Worm (Caenorhabditis elegans) whole organism, mixed stage, embryonic: ENCODE data around the gene R09E10.1.

Source experiments
- bed-3 ChIP-seq: fragments of 200-800 bp; sonication (Bioruptor generic); optimal IDR thresholded peaks from 3 replicates; lab custom pipeline; 2018; ENCODE audit warnings: mild to moderate bottlenecking, missing genetic modification characterization, moderate library complexity, missing compliant biosample characterization
- blmp-1 ChIP-seq: fragments of 150-350 bp; optimal IDR thresholded peaks from 2 replicates; lab custom pipeline; 2014; ENCODE audit warnings: missing biosample characterization, missing genetic modification characterization
- ceh-39 ChIP-seq: fragments of 150-350 bp; optimal IDR thresholded peaks from 2 replicates; lab custom pipeline; 2014; ENCODE audit warnings: missing biosample characterization, missing genetic modification characterization
- ceh-43 ChIP-seq: fragments of 200-800 bp; sonication (Bioruptor generic); optimal IDR thresholded peaks from 2 replicates; lab custom pipeline; 2018; ENCODE audit warnings: mild to moderate bottlenecking, missing genetic modification characterization, moderate library complexity, missing compliant biosample characterization
- ceh-83 ChIP-seq: fragments of 200-800 bp; sonication (Bioruptor generic); optimal IDR thresholded peaks from 2 replicates; lab custom pipeline; 2018; ENCODE audit warnings: mild to moderate bottlenecking, missing genetic modification characterization, missing compliant biosample characterization
- ces-1 ChIP-seq: fragments of 150-350 bp; optimal IDR thresholded peaks from 2 replicates; lab custom pipeline; 2014; ENCODE audit warnings: missing biosample characterization, missing genetic modification reagents, missing genetic modification characterization
- cnd-1 ChIP-seq: fragments of 200-800 bp; sonication (Bioruptor generic); optimal IDR thresholded peaks from 2 replicates; lab custom pipeline; 2018; ENCODE audit warnings: mild to moderate bottlenecking, missing genetic modification characterization, missing compliant biosample characterization
- drap-1 ChIP-seq: fragments of 200-800 bp; sonication (Bioruptor generic); optimal IDR thresholded peaks from 3 replicates; lab custom pipeline; 2018; ENCODE audit warnings: mild to moderate bottlenecking, missing genetic modification characterization, missing compliant biosample characterization
- elt-1 ChIP-seq: sonication (generic microtip); optimal IDR thresholded peaks from 2 replicates; lab custom pipeline; 2017; ENCODE audit warnings: missing genetic modification characterization, mild to moderate bottlenecking, missing compliant biosample characterization, antibody characterized with exemption, moderate library complexity, borderline replicate concordance; ENCODE audit not compliant: insufficient read depth
- flh-1 ChIP-seq: fragments of 200-800 bp; sonication (Bioruptor generic); optimal IDR thresholded peaks from 2 replicates; lab custom pipeline; 2018; ENCODE audit warnings: mild to moderate bottlenecking, missing genetic modification characterization, moderate library complexity, missing compliant biosample characterization
- ham-2 ChIP-seq: fragments of 200-800 bp; sonication (Bioruptor generic); optimal IDR thresholded peaks from 2 replicates; lab custom pipeline; 2018; ENCODE audit warnings: mild to moderate bottlenecking, missing genetic modification characterization, missing compliant biosample characterization
- hlh-1 ChIP-seq: fragments of 150-350 bp; optimal IDR thresholded peaks from 2 replicates; lab custom pipeline; 2014; ENCODE audit warnings: missing biosample characterization, missing genetic modification reagents, missing genetic modification characterization
- lin-13 ChIP-seq: fragments of 150-350 bp; optimal IDR thresholded peaks from 2 replicates; lab custom pipeline; 2014; ENCODE audit warnings: missing biosample characterization, missing genetic modification characterization
- lin-32 ChIP-seq: fragments of 200-800 bp; sonication (Bioruptor generic); optimal IDR thresholded peaks from 2 replicates; lab custom pipeline; 2018; ENCODE audit warnings: mild to moderate bottlenecking, missing genetic modification characterization, missing compliant biosample characterization
- mab-5 ChIP-seq: fragments of 150-350 bp; optimal IDR thresholded peaks from 2 replicates; lab custom pipeline; 2014; ENCODE audit warnings: missing biosample characterization, missing genetic modification characterization
- mep-1 ChIP-seq: fragments of 150-350 bp; optimal IDR thresholded peaks from 2 replicates; lab custom pipeline; 2017; ENCODE audit warnings: missing biosample characterization, missing genetic modification reagents, missing genetic modification characterization, inconsistent platforms
- mls-2 ChIP-seq: sonication (generic microtip); optimal IDR thresholded peaks from 2 replicates; lab custom pipeline; 2016; ENCODE audit warnings: mild to moderate bottlenecking, missing genetic modification characterization, moderate library complexity, missing compliant biosample characterization
- nhr-2 ChIP-seq: fragments of 150-350 bp; optimal IDR thresholded peaks from 2 replicates; lab custom pipeline; 2014; ENCODE audit warnings: missing biosample characterization, missing genetic modification characterization
- nhr-28 ChIP-seq: fragments of 150-350 bp; optimal IDR thresholded peaks from 2 replicates; lab custom pipeline; 2014; ENCODE audit warnings: missing biosample characterization, missing genetic modification characterization
- nhr-76 ChIP-seq: sonication (generic microtip); optimal IDR thresholded peaks from 2 replicates; lab custom pipeline; 2017; ENCODE audit warnings: missing biosample characterization, missing genetic modification characterization
- pha-4 ChIP-seq: fragments of 150-350 bp; optimal IDR thresholded peaks from 2 replicates; lab custom pipeline; 2018; ENCODE audit warnings: missing biosample characterization, missing genetic modification reagents, missing genetic modification characterization
- sem-2 ChIP-seq: fragments of 200-800 bp; sonication (Bioruptor generic); optimal IDR thresholded peaks from 2 replicates; lab custom pipeline; 2018; ENCODE audit warnings: mild to moderate bottlenecking, missing genetic modification characterization, missing compliant biosample characterization
- snpc-4 ChIP-seq: fragments of 150-350 bp; optimal IDR thresholded peaks from 2 replicates; lab custom pipeline; 2014; ENCODE audit warnings: missing biosample characterization, missing genetic modification characterization
- sptf-1 ChIP-seq: sonication (generic microtip); optimal IDR thresholded peaks from 2 replicates; lab custom pipeline; 2017; ENCODE audit warnings: mild to moderate bottlenecking, missing genetic modification characterization, moderate library complexity, missing compliant biosample characterization
- tbx-8 ChIP-seq: fragments of 200-800 bp; sonication (Bioruptor generic); optimal IDR thresholded peaks from 2 replicates; lab custom pipeline; 2018; ENCODE audit warnings: mild to moderate bottlenecking, missing genetic modification characterization, moderate library complexity, missing compliant biosample characterization
- unc-120 ChIP-seq: sonication (generic microtip); optimal IDR thresholded peaks from 2 replicates; lab custom pipeline; 2017; ENCODE audit warnings: missing genetic modification characterization, missing compliant biosample characterization; ENCODE audit not compliant: poor library complexity, severe bottlenecking
- unc-39 ChIP-seq: fragments of 150-350 bp; optimal IDR thresholded peaks from 2 replicates; lab custom pipeline; 2014; ENCODE audit warnings: missing biosample characterization, missing genetic modification characterization
- zip-8 ChIP-seq: fragments of 150-350 bp; optimal IDR thresholded peaks from 2 replicates; lab custom pipeline; 2014; ENCODE audit warnings: missing biosample characterization, missing genetic modification characterization
- ztf-11 ChIP-seq: fragments of 150-350 bp; optimal IDR thresholded peaks from 2 replicates; lab custom pipeline; 2014; ENCODE audit warnings: missing biosample characterization, missing genetic modification characterization

The R09E10.1 gene

DNA sequence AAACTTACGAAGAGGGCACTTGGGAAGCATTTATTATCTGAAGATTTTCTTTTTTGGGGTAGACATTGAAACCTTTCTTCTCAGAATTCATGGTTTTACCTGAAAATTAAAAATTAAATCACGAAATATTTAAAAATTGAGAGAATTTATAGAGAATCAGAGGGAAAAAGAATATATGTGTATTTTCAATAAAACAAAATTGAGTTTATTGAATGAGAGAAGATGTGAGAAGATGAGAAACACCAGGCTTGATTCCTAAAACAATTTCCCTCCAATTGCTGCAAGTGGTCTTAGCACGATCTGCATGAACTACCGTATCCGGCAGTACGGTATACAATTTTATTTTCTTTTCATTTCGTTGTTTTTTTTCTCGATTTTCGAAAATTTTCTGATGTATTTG lies 34.5 kb upstream of the R09E10.1 start, which contains the start of gene R11A8.1:
R11A8.1 (minus strand) TSS at position 101 of the 400 bp plus-strand sequence.
- TF ChIP-seq sptf-1 (tag; lab: Kevin White, UChicago) (no peak), elt-1 (tag; lab: Kevin White, UChicago) (no peak), ceh-39 (no peak), ces-1 (no peak), bed-3 (GFP tag; lab: Kevin White, UChicago) (no peak), ham-2 (GFP tag; lab: Kevin White, UChicago) (no peak), pha-4 (tag; lab: Kevin White, UChicago) (no peak)

DNA sequence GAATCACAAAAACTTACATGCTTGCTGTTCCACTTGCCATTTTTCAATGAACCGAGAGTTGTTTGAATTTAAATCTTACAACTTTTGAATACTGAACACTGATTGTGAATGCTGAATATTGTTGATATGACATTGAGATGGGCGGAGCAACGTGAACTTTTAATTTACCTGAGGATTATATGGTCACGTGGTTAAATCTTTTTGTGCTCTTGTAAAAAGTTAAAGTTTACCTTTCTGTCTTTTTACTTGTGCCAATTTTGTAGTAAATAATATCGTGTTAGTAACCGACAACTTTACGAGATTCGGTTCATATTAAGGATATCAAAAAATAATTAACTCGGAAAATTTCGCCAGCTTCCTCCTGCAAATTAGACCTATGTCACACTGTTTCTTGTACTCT lies 29.7 kb upstream of the R09E10.1 start, which contains the start of gene Y43C5B.2:
Y43C5B.2 (minus strand) TSS at position 101 of the 400 bp plus-strand sequence.
- TF ChIP-seq mls-2 (tag; lab: Kevin White, UChicago) (no peak), bed-3 (GFP tag; lab: Kevin White, UChicago) (no peak), ceh-39 (no peak), ztf-11 (tag; lab: Kevin White, UChicago) (no peak), flh-1 (GFP tag; lab: Kevin White, UChicago) (no peak), unc-39 (tag; lab: Kevin White, UChicago) (no peak), unc-120 (tag; lab: Kevin White, UChicago) (no peak), ceh-43 (no peak), sem-2 (GFP tag; lab: Kevin White, UChicago) (no peak), elt-1 (tag; lab: Kevin White, UChicago) (no peak), cnd-1 (tag; lab: Kevin White, UChicago) (no peak), blmp-1 (tag; lab: Kevin White, UChicago) (no peak), tbx-8 (GFP tag; lab: Kevin White, UChicago) (no peak), pha-4 (tag; lab: Kevin White, UChicago) (no peak), lin-13 (tag; lab: Kevin White, UChicago) (no peak), mep-1 (no peak), ham-2 (GFP tag; lab: Kevin White, UChicago) (no peak), ceh-83 (GFP tag; lab: Kevin White, UChicago) (no peak), hlh-1 (tag; lab: Kevin White, UChicago) (no peak)

ce11 chrIV:10349871-10350640 lies 27.5 kb upstream of the R09E10.1 start, which contains the start of the genes unc-43 and Y43C5B.3:
Gene unc-43 (minus strand): TSS chrIV:10350217.
Gene Y43C5B.3 (plus strand): TSS chrIV:10350590.
- TF ChIP-seq nhr-28 (tag; lab: Kevin White, UChicago), result no peak
- no peak for TF ChIP-seq nhr-2 (tag; lab: Kevin White, UChicago)
- TF ChIP-seq zip-8 (tag; lab: Kevin White, UChicago), result no peak
- no peak for TF ChIP-seq lin-13 (tag; lab: Kevin White, UChicago)
- no peak for TF ChIP-seq sptf-1 (tag; lab: Kevin White, UChicago)
- TF ChIP-seq lin-32 (GFP tag; lab: Kevin White, UChicago), result no peak
- TF ChIP-seq hlh-1 (tag; lab: Kevin White, UChicago), result no peak
- no peak for TF ChIP-seq ceh-43
- TF ChIP-seq ceh-83 (GFP tag; lab: Kevin White, UChicago), result no peak
- no peak for TF ChIP-seq nhr-76 (tag; lab: Kevin White, UChicago)
- no peak for TF ChIP-seq drap-1
- no peak for TF ChIP-seq mls-2 (tag; lab: Kevin White, UChicago)
- no peak for TF ChIP-seq mab-5 (tag; lab: Kevin White, UChicago)
- no peak for TF ChIP-seq elt-1 (tag; lab: Kevin White, UChicago)
- TF ChIP-seq flh-1 (GFP tag; lab: Kevin White, UChicago), result no peak
- TF ChIP-seq tbx-8 (GFP tag; lab: Kevin White, UChicago), result no peak
- TF ChIP-seq mep-1, result no peak

DNA sequence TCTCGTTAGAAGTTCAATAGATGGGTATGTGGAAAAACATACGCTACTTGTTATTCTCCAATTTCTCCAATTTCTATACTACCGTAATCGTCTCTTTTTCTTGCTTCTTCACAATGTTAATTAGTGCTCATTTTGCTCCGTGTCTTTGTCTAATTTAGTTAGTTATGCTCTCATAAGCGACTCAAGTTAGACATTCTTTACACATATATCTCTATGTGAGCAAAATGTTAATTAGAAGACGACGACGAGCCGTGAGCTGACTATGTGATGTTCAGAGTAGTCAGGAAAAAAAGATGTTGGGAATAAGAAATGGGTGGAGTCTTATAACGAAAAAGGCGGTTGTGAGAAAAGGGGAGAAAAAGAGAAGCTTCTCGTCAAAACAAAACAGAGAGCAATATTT lies 25.0 kb upstream of the R09E10.1 start:
- no peak for TF ChIP-seq sptf-1 (tag; lab: Kevin White, UChicago)
- peak; percentile 74 for TF ChIP-seq ces-1
- TF ChIP-seq elt-1 (tag; lab: Kevin White, UChicago), result no peak
- no peak for TF ChIP-seq snpc-4
